Worm (Caenorhabditis elegans) whole organism, mixed stage, embryonic: ENCODE measurements around the gene sft-1.

Experiments used
- ceh-39 ChIP-seq: fragments of 150-350 bp; optimal IDR thresholded peaks from 2 replicates; lab custom pipeline; 2014; ENCODE audit warnings: missing biosample characterization, missing genetic modification characterization
- lin-13 ChIP-seq: fragments of 150-350 bp; optimal IDR thresholded peaks from 2 replicates; lab custom pipeline; 2014; ENCODE audit warnings: missing biosample characterization, missing genetic modification characterization
- mls-2 ChIP-seq: sonication (generic microtip); optimal IDR thresholded peaks from 2 replicates; lab custom pipeline; 2016; ENCODE audit warnings: mild to moderate bottlenecking, missing genetic modification characterization, moderate library complexity, missing compliant biosample characterization
- nhr-237 ChIP-seq: fragments of 150-350 bp; optimal IDR thresholded peaks from 2 replicates; lab custom pipeline; 2014; ENCODE audit warnings: missing biosample characterization, missing genetic modification characterization
- snpc-4 ChIP-seq: fragments of 150-350 bp; optimal IDR thresholded peaks from 2 replicates; lab custom pipeline; 2014; ENCODE audit warnings: missing biosample characterization, missing genetic modification characterization
- sptf-1 ChIP-seq: sonication (generic microtip); optimal IDR thresholded peaks from 2 replicates; lab custom pipeline; 2017; ENCODE audit warnings: mild to moderate bottlenecking, missing genetic modification characterization, moderate library complexity, missing compliant biosample characterization
- unc-39 ChIP-seq: fragments of 150-350 bp; optimal IDR thresholded peaks from 2 replicates; lab custom pipeline; 2014; ENCODE audit warnings: missing biosample characterization, missing genetic modification characterization
- unc-62 ChIP-seq: fragments of 150-350 bp; optimal IDR thresholded peaks from 2 replicates; lab custom pipeline; 2014; ENCODE audit warnings: missing biosample characterization, missing genetic modification reagents, missing genetic modification characterization

DNA sequence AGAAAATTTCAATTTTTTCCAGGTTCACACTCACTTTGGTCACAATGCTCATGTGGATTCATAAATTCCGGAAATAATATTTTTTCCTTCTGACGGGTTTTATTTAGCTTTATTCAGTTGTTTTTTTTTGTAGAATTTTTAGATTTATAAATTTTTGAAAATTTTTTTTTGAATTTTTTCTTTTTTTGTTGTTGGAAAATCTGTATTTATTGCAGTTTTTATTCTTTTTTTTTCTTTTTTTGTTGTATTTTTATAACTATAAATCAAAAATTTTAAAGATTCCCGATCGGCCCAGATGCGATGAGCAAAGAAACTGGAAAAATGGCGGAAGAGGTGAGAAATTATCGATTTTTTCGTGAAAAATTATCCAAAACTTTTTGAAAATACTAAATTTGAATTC is 5.1 kb downstream of the sft-1 start, which contains the start of gene ccep-135:
- TF ChIP-seq nhr-237 (tag; lab: Kevin White, UChicago) (no peak), unc-39 (tag; lab: Kevin White, UChicago) (no peak), unc-62 (no peak), mls-2 (no peak), sptf-1 (tag; lab: Kevin White, UChicago) (no peak), snpc-4 (tag; lab: Kevin White, UChicago) (no peak), lin-13 (no peak), ceh-39 (no peak)
